Worm (Caenorhabditis elegans) whole organism, L4 larva: ENCODE data around the gene dnj-22.

Source experiments
- D1046.2 ChIP-seq: fragments of 200-800 bp; sonication (Bioruptor generic); IDR thresholded peaks from 2 replicates; pipeline ENCODE4 v1.3.6; 2022; ENCODE audit warnings: missing genetic modification characterization, missing compliant biosample characterization
- F10B5.3 ChIP-seq: sonication (generic microtip); optimal IDR thresholded peaks from 2 replicates; lab custom pipeline; 2016; ENCODE audit warnings: mild to moderate bottlenecking, missing genetic modification characterization, missing compliant biosample characterization
- F49E8.2 ChIP-seq: sonication (generic microtip); optimal IDR thresholded peaks from 2 replicates; lab custom pipeline; 2016; ENCODE audit warnings: missing compliant biosample characterization, mild to moderate bottlenecking, missing genetic modification characterization, borderline replicate concordance
- aha-1 ChIP-seq: fragments of 150-350 bp; peaks from one replicate; lab custom pipeline; 2014; ENCODE audit warnings: missing biosample characterization, missing genetic modification characterization
- ceh-20 ChIP-seq: fragments of 200-800 bp; sonication (Bioruptor generic); IDR thresholded peaks from 2 replicates; pipeline ENCODE4 v1.3.6; 2022; ENCODE audit warnings: missing genetic modification reagents, missing genetic modification characterization, missing compliant biosample characterization
- ceh-28 ChIP-seq: fragments of 150-350 bp; optimal IDR thresholded peaks from 2 replicates; lab custom pipeline; 2014; ENCODE audit warnings: missing biosample characterization, missing genetic modification reagents, missing genetic modification characterization
- cey-2 ChIP-seq: sonication (generic microtip); optimal IDR thresholded peaks from 3 replicates; lab custom pipeline; 2017; ENCODE audit warnings: missing genetic modification characterization, mild to moderate bottlenecking, missing compliant biosample characterization, antibody characterized with exemption, borderline replicate concordance; ENCODE audit not compliant: insufficient read depth
- daf-8 ChIP-seq: fragments of 200-800 bp; sonication (Bioruptor generic); IDR thresholded peaks from 2 replicates; pipeline ENCODE4 v1.3.6; 2022; ENCODE audit warnings: missing genetic modification characterization, missing compliant biosample characterization
- dmd-6 ChIP-seq: fragments of 200-800 bp; sonication (Bioruptor generic); IDR thresholded peaks from 2 replicates; pipeline ENCODE4 v1.3.6; 2022; ENCODE audit warnings: missing genetic modification reagents, missing genetic modification characterization, missing compliant biosample characterization
- egl-27 ChIP-seq: sonication (generic microtip); optimal IDR thresholded peaks from 3 replicates; lab custom pipeline; 2017; ENCODE audit warnings: missing biosample characterization, missing genetic modification reagents, missing genetic modification characterization
- fos-1 ChIP-seq: fragments of 150-350 bp; optimal IDR thresholded peaks from 2 replicates; lab custom pipeline; 2014; ENCODE audit warnings: missing biosample characterization, missing genetic modification characterization
- hlh-11 ChIP-seq: fragments of 200-800 bp; sonication (Bioruptor generic); optimal IDR thresholded peaks from 2 replicates; lab custom pipeline; 2018; ENCODE audit warnings: mild to moderate bottlenecking, missing genetic modification characterization, missing compliant biosample characterization
- jun-1 ChIP-seq: fragments of 150-350 bp; optimal IDR thresholded peaks from 2 replicates; lab custom pipeline; 2014; ENCODE audit warnings: missing biosample characterization, missing genetic modification reagents, missing genetic modification characterization
- lim-7 ChIP-seq: fragments of 200-800 bp; sonication (Bioruptor generic); IDR thresholded peaks from 2 replicates; pipeline ENCODE4 v1.3.6; 2022; ENCODE audit warnings: missing genetic modification characterization, missing compliant biosample characterization
- lin-29 ChIP-seq: fragments of 200-800 bp; sonication (Bioruptor generic); IDR thresholded peaks from 2 replicates; pipeline ENCODE4 v1.3.6; 2022; ENCODE audit warnings: missing genetic modification reagents, missing genetic modification characterization, missing compliant biosample characterization
- lsy-2 ChIP-seq, 2 experiments: fragments of 150-350 bp in 1 of 2; sonication (generic microtip) in 1 of 2; optimal IDR thresholded peaks; 2 replicates each; lab custom pipeline; 2014 to 2017; ENCODE audit warnings: missing biosample characterization in 2 of 2, missing genetic modification characterization in 2 of 2
- mdt-29 ChIP-seq: fragments of 200-800 bp; sonication (Bioruptor generic); IDR thresholded peaks from 2 replicates; pipeline ENCODE4 v1.3.6; 2022; ENCODE audit warnings: missing genetic modification reagents, missing genetic modification characterization, missing compliant biosample characterization
- mes-2 ChIP-seq: sonication (generic microtip); optimal IDR thresholded peaks from 2 replicates; lab custom pipeline; 2016; ENCODE audit warnings: missing genotype, mild to moderate bottlenecking, missing genetic modification characterization, missing compliant biosample characterization; ENCODE audit not compliant: poor library complexity, severe bottlenecking
- nhr-11 ChIP-seq: fragments of 150-350 bp; optimal IDR thresholded peaks from 2 replicates; lab custom pipeline; 2014; ENCODE audit warnings: missing biosample characterization, missing genetic modification characterization
- nhr-237 ChIP-seq: sonication (generic microtip); optimal IDR thresholded peaks from 2 replicates; lab custom pipeline; 2017; ENCODE audit warnings: missing biosample characterization, missing genetic modification characterization
- nhr-76 ChIP-seq: fragments of 150-350 bp; optimal IDR thresholded peaks from 2 replicates; lab custom pipeline; 2014; ENCODE audit warnings: missing biosample characterization, missing genetic modification characterization
- nhr-77 ChIP-seq: fragments of 150-350 bp; optimal IDR thresholded peaks from 2 replicates; lab custom pipeline; 2014; ENCODE audit warnings: missing biosample characterization, missing genetic modification characterization
- pqm-1 ChIP-seq: sonication (generic microtip); optimal IDR thresholded peaks from 2 replicates; lab custom pipeline; 2017; ENCODE audit warnings: missing biosample characterization, missing genetic modification characterization
- rbr-2 ChIP-seq: sonication (generic microtip); optimal IDR thresholded peaks from 2 replicates; lab custom pipeline; 2016; ENCODE audit warnings: missing genotype, missing genetic modification characterization, missing compliant biosample characterization
- spr-1 ChIP-seq: sonication (generic microtip); optimal IDR thresholded peaks from 2 replicates; lab custom pipeline; 2016; ENCODE audit warnings: mild to moderate bottlenecking, missing genetic modification characterization, missing compliant biosample characterization
- tag-97 ChIP-seq: fragments of 200-800 bp; sonication (Bioruptor generic); IDR thresholded peaks from 2 replicates; pipeline ENCODE4 v1.3.6; 2022; ENCODE audit warnings: missing genetic modification characterization, missing compliant biosample characterization
- tra-1 ChIP-seq: fragments of 200-800 bp; sonication (Bioruptor generic); IDR thresholded peaks from 2 replicates; pipeline ENCODE4 v1.3.6; 2022; ENCODE audit warnings: missing genetic modification reagents, missing genetic modification characterization, missing compliant biosample characterization
- unc-62 ChIP-seq, 3 experiments: fragments of 150-350 bp in 1 of 3; sonication (generic microtip); optimal IDR thresholded peaks in 2 of 3; peaks in 1 of 3; 1 replicate in 1 of 3; 2 replicates in 2 of 3; lab custom pipeline; 2014 to 2017; ENCODE audit warnings: missing biosample characterization in 3 of 3, missing genetic modification characterization in 3 of 3, missing genetic modification reagents in 3 of 3, missing genotype in 1 of 3
- vab-7 ChIP-seq: fragments of 200-800 bp; sonication (Bioruptor generic); IDR thresholded peaks from 2 replicates; pipeline ENCODE4 v1.3.6; 2022; ENCODE audit warnings: missing genetic modification reagents, missing genetic modification characterization, missing compliant biosample characterization
- zip-2 ChIP-seq: fragments of 150-350 bp; optimal IDR thresholded peaks from 2 replicates; lab custom pipeline; 2014; ENCODE audit warnings: missing biosample characterization, missing genetic modification characterization

The dnj-22 gene

DNA sequence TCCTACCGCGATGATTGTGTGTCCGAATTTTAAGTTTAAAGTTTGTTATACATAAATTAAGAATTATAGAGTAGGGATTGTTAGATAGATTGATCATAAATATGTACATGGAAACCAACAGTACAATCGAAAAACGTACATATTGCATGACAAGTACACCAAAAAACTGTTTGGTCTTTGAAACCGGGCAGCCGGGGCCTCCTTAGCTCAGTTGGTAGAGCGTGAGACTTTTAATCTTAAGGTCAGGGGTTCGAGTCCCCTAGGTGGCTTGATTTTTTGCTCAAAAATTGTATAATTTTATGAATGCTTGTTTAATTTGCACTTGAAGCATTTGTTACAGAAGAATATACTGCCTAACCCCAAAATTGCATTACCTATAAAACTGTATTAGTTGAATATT lies 33.2 kb upstream of the dnj-22 start (continued):
- TF ChIP-seq mes-2 (tag; lab: Kevin White, UChicago) = no peak
- no peak for TF ChIP-seq cey-2 (tag; lab: Kevin White, UChicago)
- TF ChIP-seq hlh-11 = no peak
- no peak for TF ChIP-seq ceh-28 (tag; lab: Kevin White, UChicago)
- no peak for TF ChIP-seq daf-8
- no peak for TF ChIP-seq zip-2 (tag; lab: Kevin White, UChicago)
- no peak for TF ChIP-seq dmd-6 (GFP tag; lab: Robert Waterston, UW)
- no peak for TF ChIP-seq pqm-1 (tag; lab: Kevin White, UChicago)
- TF ChIP-seq F10B5.3 = no peak
- TF ChIP-seq nhr-77 (tag; lab: Kevin White, UChicago) = no peak
- TF ChIP-seq lim-7 (GFP tag; lab: Robert Waterston, UW) = peak; percentile 75
- peak; percentile 64 for TF ChIP-seq vab-7 (GFP tag; lab: Robert Waterston, UW)
- no peak for TF ChIP-seq tra-1
- TF ChIP-seq rbr-2 (tag; lab: Kevin White, UChicago) = no peak
- no peak for TF ChIP-seq spr-1
- no peak for TF ChIP-seq nhr-11 (tag; lab: Kevin White, UChicago)
- peak; percentile 20; the same call in 1 of the 2 replicates for TF ChIP-seq mdt-29 (GFP tag; lab: Robert Waterston, UW)
- TF ChIP-seq nhr-237 (tag; lab: Kevin White, UChicago) = no peak
- no peak for TF ChIP-seq F49E8.2
- TF ChIP-seq ceh-20 (GFP tag; lab: Robert Waterston, UW) = no peak
- no peak for TF ChIP-seq jun-1 (tag; lab: Kevin White, UChicago)
- no peak for TF ChIP-seq lin-29 (GFP tag; lab: Robert Waterston, UW)
- TF ChIP-seq aha-1 (tag; lab: Kevin White, UChicago) = no peak

DNA sequence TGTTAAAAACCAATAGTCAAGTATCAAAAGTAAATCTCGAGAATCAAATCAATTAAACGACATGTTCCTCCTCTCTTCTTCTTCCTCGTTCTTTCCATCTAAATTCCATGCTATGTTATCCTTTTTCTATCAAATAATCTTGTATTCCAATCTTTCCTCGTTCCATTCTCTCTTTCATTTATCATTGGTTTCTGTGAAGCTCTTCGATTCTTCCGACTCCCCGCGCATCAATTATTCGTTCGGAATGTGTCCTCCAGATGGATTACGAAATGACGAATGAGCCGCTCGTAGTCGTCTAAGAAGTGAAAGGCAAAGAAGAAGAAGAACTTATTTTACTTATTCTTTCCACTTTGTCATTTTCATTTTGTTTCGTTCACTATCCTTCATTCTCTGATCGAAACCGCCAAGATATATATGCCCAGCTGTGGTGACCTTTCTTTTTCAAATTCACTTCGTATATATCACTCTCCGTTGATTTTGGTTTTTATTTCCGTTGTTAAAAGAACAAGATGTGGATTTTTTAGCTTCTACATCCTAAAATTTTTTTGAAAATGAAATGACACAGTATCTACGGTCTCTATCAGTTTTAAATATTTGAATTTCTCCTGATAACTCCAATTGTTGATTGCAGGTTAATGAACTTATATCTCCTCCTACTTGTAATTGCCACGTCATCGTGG lies 32.5 kb upstream of the dnj-22 start, which contains the start of gene pxn-1:
pxn-1 (plus strand) TSS at position 630 of the 680 bp plus-strand sequence.
- TF ChIP-seq unc-62 (GFP tag; optimal IDR thresholded peaks at IDR 0.05 in 1 of 2; lab: Kevin White, UChicago) (peak in 1 of 2 experiments; percentile 77), unc-62 (tag; optimal IDR thresholded peaks at IDR 0.05; lab: Kevin White, UChicago) (no peak), egl-27 (no peak)

DNA sequence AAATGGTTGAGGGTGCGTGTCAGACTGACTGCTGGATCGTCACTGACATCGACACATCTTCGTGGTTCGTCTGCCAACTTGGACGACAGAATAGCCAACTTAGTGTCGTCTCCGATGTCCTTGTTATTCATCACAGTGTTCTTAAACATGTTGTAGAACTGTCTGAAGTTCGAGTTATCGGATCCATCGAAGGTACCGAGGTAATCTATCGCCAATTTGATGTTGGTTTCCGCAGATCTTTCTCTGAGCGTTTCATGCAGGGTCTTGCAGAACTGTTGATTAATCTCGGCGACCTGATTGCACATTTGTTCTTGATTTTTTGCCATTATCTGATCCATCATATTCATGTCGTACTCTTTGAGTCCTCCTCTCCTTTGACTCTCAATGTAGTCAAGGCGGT lies 19.4 kb upstream of the dnj-22 start:
- TF ChIP-seq unc-62 (GFP tag; optimal IDR thresholded peaks at IDR 0.05 in 1 of 2; lab: Kevin White, UChicago) = peak in 1 of 2 experiments; percentile 92
- TF ChIP-seq unc-62 (tag; optimal IDR thresholded peaks at IDR 0.05; lab: Kevin White, UChicago) = no peak
- TF ChIP-seq daf-8 = no peak

DNA sequence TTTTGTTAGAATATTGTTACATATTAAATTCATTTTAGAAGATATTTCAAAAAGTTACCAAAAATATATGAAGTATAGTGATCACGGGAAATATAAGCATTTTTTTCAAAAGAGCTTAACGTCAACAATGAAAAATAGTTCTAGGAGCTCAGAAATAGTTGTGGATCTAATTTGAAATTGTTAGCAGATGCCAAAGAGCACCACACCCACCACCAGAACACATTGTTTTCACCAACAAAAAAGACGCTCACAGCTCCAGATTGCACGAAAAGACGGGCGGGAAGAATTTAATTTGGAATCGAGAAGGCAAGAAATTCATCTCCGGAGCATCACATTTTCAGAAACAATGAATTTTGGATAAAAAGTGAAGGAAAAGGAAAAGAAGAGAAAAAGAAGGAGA lies 9.0 kb upstream of the dnj-22 start, which contains the start of gene gplb-1:
gplb-1 (minus strand) TSS at position 337 of the 400 bp plus-strand sequence.
- TF ChIP-seq D1046.2 (GFP tag; lab: Robert Waterston, UW) = no peak
- peak; percentile 89 for TF ChIP-seq aha-1 (tag; lab: Kevin White, UChicago)
- TF ChIP-seq fos-1 = no peak
- TF ChIP-seq lim-7 (GFP tag; lab: Robert Waterston, UW) = no peak

DNA sequence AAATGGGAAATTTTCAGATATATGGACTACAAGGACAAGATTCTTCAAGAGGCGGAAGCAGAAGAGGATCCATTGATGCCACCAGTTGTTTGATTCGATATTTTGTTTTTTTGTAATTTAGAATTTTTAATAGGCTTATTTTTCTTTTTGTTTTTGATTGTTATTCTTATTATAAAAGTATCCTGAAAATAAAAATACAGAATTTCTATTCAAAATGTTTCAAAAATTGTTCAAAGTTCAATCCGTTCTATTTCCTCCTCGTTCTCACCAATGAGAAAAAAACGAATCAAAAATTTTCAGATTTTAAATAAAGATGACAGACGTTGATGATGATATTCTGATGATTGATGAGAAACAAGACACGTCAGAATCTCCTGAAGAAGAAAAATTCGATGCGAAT lies 6.8 kb upstream of the dnj-22 start, which contains the start of gene phf-30:
phf-30 (plus strand) TSS at position 301 of the 400 bp plus-strand sequence.
- no peak for TF ChIP-seq tag-97 (GFP tag; lab: Robert Waterston, UW)
- no peak for TF ChIP-seq unc-62 (GFP tag; optimal IDR thresholded peaks at IDR 0.05 in 1 of 2; lab: Kevin White, UChicago)
- TF ChIP-seq unc-62 (tag; optimal IDR thresholded peaks at IDR 0.05; lab: Kevin White, UChicago) = no peak
- TF ChIP-seq F10B5.3 = no peak
- no peak for TF ChIP-seq lsy-2 (tag; optimal IDR thresholded peaks at IDR 0.05; lab: Kevin White, UChicago)
- no peak for TF ChIP-seq nhr-76 (tag; lab: Kevin White, UChicago)
